Fruit fly (Drosophila melanogaster) whole organism, embryonic: ENCODE data around the gene Ubi-p63E.

ENCODE experiments used
- BEAF-32 ChIP-seq: fragments of 200-800 bp; sonication (Bioruptor generic); optimal IDR thresholded peaks from 3 replicates; lab custom pipeline; 2017; ENCODE audit warnings: missing biosample characterization, missing genetic modification characterization, mild to moderate bottlenecking, moderate library complexity, missing genetic modification reagents
- CG10321 ChIP-seq: fragments of 200-800 bp; sonication (Bioruptor generic); IDR thresholded peaks from 2 replicates; pipeline ENCODE4 v1.3.6; 2022; ENCODE audit warnings: missing biosample characterization, missing genetic modification characterization
- CG11085 ChIP-seq: fragments of 200-800 bp; sonication (Bioruptor generic); IDR thresholded peaks from 2 replicates; pipeline ENCODE4 v1.3.6; 2022; ENCODE audit warnings: missing biosample characterization, missing genetic modification characterization
- CG11504 ChIP-seq: fragments of 200-800 bp; sonication (Bioruptor generic); optimal IDR thresholded peaks from 3 replicates; lab custom pipeline; 2019; ENCODE audit warnings: missing biosample characterization, mild to moderate bottlenecking, missing genetic modification characterization, moderate library complexity
- CG11696 ChIP-seq: fragments of 200-800 bp; sonication (Bioruptor generic); IDR thresholded peaks from 2 replicates; pipeline ENCODE4 v1.3.6; 2022; ENCODE audit warnings: missing biosample characterization, missing genetic modification characterization
- CG12744 ChIP-seq: fragments of 200-800 bp; sonication (Bioruptor generic); optimal IDR thresholded peaks from 2 replicates; lab custom pipeline; 2016; ENCODE audit warnings: missing biosample characterization, missing genetic modification characterization
- CG13123 ChIP-seq: fragments of 200-800 bp; sonication (Bioruptor generic); optimal IDR thresholded peaks from 2 replicates; lab custom pipeline; 2016; ENCODE audit warnings: missing biosample characterization, missing genetic modification characterization
- CG14014 ChIP-seq: fragments of 200-800 bp; sonication (Bioruptor generic); IDR thresholded peaks from 2 replicates; pipeline ENCODE4 v1.3.6; 2022; ENCODE audit warnings: missing biosample characterization, missing genetic modification characterization
- CG15011 ChIP-seq: fragments of 200-800 bp; sonication (Bioruptor generic); optimal IDR thresholded peaks from 3 replicates; lab custom pipeline; 2018; ENCODE audit warnings: missing biosample characterization, mild to moderate bottlenecking, missing genetic modification characterization
- CG18262 ChIP-seq: fragments of 200-800 bp; optimal IDR thresholded peaks from 3 replicates; lab custom pipeline; 2019; ENCODE audit warnings: missing biosample characterization, mild to moderate bottlenecking, missing genetic modification characterization, moderate library complexity
- CG2202 ChIP-seq: fragments of 200-800 bp; sonication (Bioruptor generic); optimal IDR thresholded peaks from 2 replicates; lab custom pipeline; 2018; ENCODE audit warnings: missing biosample characterization, mild to moderate bottlenecking, missing genetic modification characterization
- CG2678 ChIP-seq: fragments of 200-800 bp; sonication (Bioruptor generic); optimal IDR thresholded peaks from 3 replicates; lab custom pipeline; 2019; ENCODE audit warnings: missing biosample characterization, mild to moderate bottlenecking, missing genetic modification characterization, moderate library complexity
- CG2712 ChIP-seq: fragments of 200-800 bp; optimal IDR thresholded peaks from 3 replicates; lab custom pipeline; 2019; ENCODE audit warnings: missing biosample characterization, mild to moderate bottlenecking, missing genetic modification characterization, moderate library complexity
- CG31441 ChIP-seq: fragments of 200-800 bp; sonication (Bioruptor generic); IDR thresholded peaks from 2 replicates; pipeline ENCODE4 v1.3.6; 2022; ENCODE audit warnings: missing biosample characterization, missing genetic modification characterization
- CG4328 ChIP-seq: fragments of 200-800 bp; sonication (Bioruptor generic); optimal IDR thresholded peaks from 3 replicates; lab custom pipeline; 2017; ENCODE audit warnings: missing biosample characterization, missing genetic modification reagents, missing genetic modification characterization
- CG43689 ChIP-seq: fragments of 200-800 bp; sonication (Bioruptor generic); IDR thresholded peaks from 2 replicates; pipeline ENCODE4 v1.3.6; 2022; ENCODE audit warnings: missing biosample characterization, missing genetic modification characterization
- CG4730 ChIP-seq: fragments of 200-800 bp; sonication (Bioruptor generic); IDR thresholded peaks from 2 replicates; pipeline ENCODE4 v1.3.6; 2022; ENCODE audit warnings: missing biosample characterization, missing genetic modification characterization
- CG5953 ChIP-seq: fragments of 200-800 bp; sonication (Bioruptor generic); IDR thresholded peaks from 2 replicates; pipeline ENCODE4 v1.3.6; 2022; ENCODE audit warnings: missing biosample characterization, missing genetic modification characterization
- CG7839 ChIP-seq: fragments of 200-800 bp; sonication (Bioruptor generic); optimal IDR thresholded peaks from 3 replicates; lab custom pipeline; 2018; ENCODE audit warnings: missing biosample characterization, mild to moderate bottlenecking, missing genetic modification characterization, moderate library complexity
- CG7987 ChIP-seq: fragments of 200-800 bp; sonication (Bioruptor generic); optimal IDR thresholded peaks from 2 replicates; lab custom pipeline; 2018; ENCODE audit warnings: missing biosample characterization, mild to moderate bottlenecking, missing genetic modification characterization, moderate library complexity
- CG8290 ChIP-seq, 3 experiments: fragments of 200-800 bp; sonication (Bioruptor generic); optimal IDR thresholded peaks; 2 replicates each; lab custom pipeline; 2016 to 2019; ENCODE audit warnings: missing biosample characterization in 3 of 3, missing genetic modification characterization in 3 of 3, mild to moderate bottlenecking in 2 of 3, moderate library complexity in 1 of 3
- CTCF ChIP-seq: fragments of 200-800 bp; sonication (Bioruptor generic); optimal IDR thresholded peaks from 2 replicates; lab custom pipeline; 2017; ENCODE audit warnings: missing biosample characterization, mild to moderate bottlenecking, missing genetic modification characterization, moderate library complexity
- CrebB ChIP-seq: fragments of 200-800 bp; sonication (Bioruptor generic); optimal IDR thresholded peaks from 3 replicates; lab custom pipeline; 2018; ENCODE audit warnings: missing biosample characterization, mild to moderate bottlenecking, missing genetic modification characterization
- Dad ChIP-seq: fragments of 200-800 bp; sonication (Bioruptor generic); optimal IDR thresholded peaks from 3 replicates; lab custom pipeline; 2016; ENCODE audit warnings: missing biosample characterization, missing genetic modification characterization
- Doc2 ChIP-seq: fragments of 200-800 bp; sonication (Bioruptor generic); IDR thresholded peaks from 2 replicates; pipeline ENCODE4 v1.3.6; 2022; ENCODE audit warnings: missing biosample characterization, missing genetic modification characterization
- E2f2 ChIP-seq: fragments of 200-800 bp; sonication (Bioruptor generic); IDR thresholded peaks from 2 replicates; pipeline ENCODE4 v1.3.6; 2022; ENCODE audit warnings: missing biosample characterization, missing genetic modification characterization
- Hmr ChIP-seq: fragments of 200-800 bp; sonication (Bioruptor generic); optimal IDR thresholded peaks from 3 replicates; lab custom pipeline; 2017; ENCODE audit warnings: mild to moderate bottlenecking, missing biosample characterization, missing genetic modification reagents, missing genetic modification characterization
- Hr51 ChIP-seq, 2 experiments: fragments of 200-800 bp; sonication (Bioruptor generic); optimal IDR thresholded peaks; 2 replicates in 1 of 2; 3 replicates in 1 of 2; lab custom pipeline; 2016 to 2018; ENCODE audit warnings: missing biosample characterization in 2 of 2, missing genetic modification characterization in 2 of 2, mild to moderate bottlenecking in 1 of 2, moderate library complexity in 1 of 2
- Max ChIP-seq: fragments of 200-800 bp; sonication (Bioruptor generic); optimal IDR thresholded peaks from 2 replicates; lab custom pipeline; 2016; ENCODE audit warnings: missing biosample characterization, mild to moderate bottlenecking, missing genetic modification characterization
- NC2β ChIP-seq: fragments of 200-800 bp; sonication (Bioruptor generic); optimal IDR thresholded peaks from 2 replicates; lab custom pipeline; 2016; ENCODE audit warnings: missing biosample characterization, missing genetic modification characterization
- Nf-YA ChIP-seq: fragments of 200-800 bp; sonication (Bioruptor generic); IDR thresholded peaks from 2 replicates; pipeline ENCODE4 v1.3.6; 2022; ENCODE audit warnings: missing biosample characterization, missing genetic modification characterization
- Rfx ChIP-seq: fragments of 200-800 bp; sonication (Bioruptor generic); IDR thresholded peaks from 2 replicates; pipeline ENCODE4 v1.3.6; 2022; ENCODE audit warnings: missing biosample characterization, missing genetic modification characterization
- Side ChIP-seq: fragments of 200-800 bp; sonication (Bioruptor generic); optimal IDR thresholded peaks from 2 replicates; lab custom pipeline; 2016; ENCODE audit warnings: missing biosample characterization, missing genetic modification characterization
- Sin3A ChIP-seq: fragments of >200 bp; optimal IDR thresholded peaks from 2 replicates; lab custom pipeline; 2018
- Sox102F ChIP-seq: fragments of 200-800 bp; sonication (Bioruptor generic); optimal IDR thresholded peaks from 2 replicates; lab custom pipeline; 2018; ENCODE audit warnings: missing biosample characterization, mild to moderate bottlenecking, missing genetic modification characterization, moderate library complexity
- Sry-β ChIP-seq: fragments of 200-800 bp; sonication (Bioruptor generic); optimal IDR thresholded peaks from 2 replicates; lab custom pipeline; 2018; ENCODE audit warnings: missing biosample characterization, mild to moderate bottlenecking, missing genetic modification characterization, moderate library complexity
- Vsx1 ChIP-seq: fragments of 200-800 bp; sonication (Bioruptor generic); optimal IDR thresholded peaks from 2 replicates; lab custom pipeline; 2017; ENCODE audit warnings: missing biosample characterization, mild to moderate bottlenecking, missing genetic modification characterization, missing genetic modification reagents
- cg ChIP-seq: fragments of 200-800 bp; sonication (Bioruptor generic); optimal IDR thresholded peaks from 3 replicates; lab custom pipeline; 2019; ENCODE audit warnings: missing biosample characterization, mild to moderate bottlenecking, missing genetic modification characterization, moderate library complexity
- dpn ChIP-seq, 2 experiments: fragments of 200-800 bp; sonication (Bioruptor generic); optimal IDR thresholded peaks; 3 replicates each; lab custom pipeline; 2016; ENCODE audit warnings: missing biosample characterization in 2 of 2, missing genetic modification characterization in 2 of 2
- eyg ChIP-seq: fragments of 200-800 bp; sonication (Bioruptor generic); optimal IDR thresholded peaks from 3 replicates; lab custom pipeline; 2016; ENCODE audit warnings: missing biosample characterization, missing genetic modification characterization
- fd102C ChIP-seq: fragments of 200-800 bp; sonication (Bioruptor generic); optimal IDR thresholded peaks from 2 replicates; lab custom pipeline; 2018; ENCODE audit warnings: missing biosample characterization, mild to moderate bottlenecking, missing genetic modification characterization, moderate library complexity
- gsb ChIP-seq: fragments of 200-800 bp; sonication (Bioruptor generic); IDR thresholded peaks from 2 replicates; pipeline ENCODE4 v1.3.6; 2022; ENCODE audit warnings: missing biosample characterization, missing genetic modification characterization
- jumu ChIP-seq: fragments of 200-800 bp; sonication (Bioruptor generic); optimal IDR thresholded peaks from 3 replicates; lab custom pipeline; 2016; ENCODE audit warnings: missing biosample characterization, missing genetic modification characterization
- nmo ChIP-seq: fragments of 200-800 bp; sonication (Bioruptor generic); optimal IDR thresholded peaks from 2 replicates; lab custom pipeline; 2018; ENCODE audit warnings: missing biosample characterization, mild to moderate bottlenecking, missing genetic modification characterization, moderate library complexity
- pum ChIP-seq: fragments of 200-800 bp; sonication (Bioruptor generic); optimal IDR thresholded peaks from 2 replicates; lab custom pipeline; 2016; ENCODE audit warnings: missing biosample characterization, missing genetic modification characterization
- shn ChIP-seq: fragments of 200-800 bp; sonication (Bioruptor generic); optimal IDR thresholded peaks from 3 replicates; lab custom pipeline; 2016; ENCODE audit warnings: missing biosample characterization, missing genetic modification characterization
- slbo ChIP-seq: fragments of 200-800 bp; sonication (Bioruptor generic); IDR thresholded peaks from 2 replicates; pipeline ENCODE4 v1.3.6; 2022; ENCODE audit warnings: missing biosample characterization, missing genetic modification characterization
- ssp ChIP-seq: fragments of 200-800 bp; sonication (Bioruptor generic); IDR thresholded peaks from 2 replicates; pipeline ENCODE4 v1.3.6; 2022; ENCODE audit warnings: missing biosample characterization, missing genetic modification characterization
- trem ChIP-seq: fragments of 200-800 bp; optimal IDR thresholded peaks from 3 replicates; lab custom pipeline; 2019; ENCODE audit warnings: missing biosample characterization, mild to moderate bottlenecking, missing genetic modification characterization, moderate library complexity
- trh ChIP-seq: fragments of 200-800 bp; sonication (Bioruptor generic); optimal IDR thresholded peaks from 2 replicates; lab custom pipeline; 2016; ENCODE audit warnings: missing biosample characterization, missing genetic modification characterization
- vvl ChIP-seq: fragments of 200-800 bp; sonication (Bioruptor generic); IDR thresholded peaks from 2 replicates; pipeline ENCODE4 v1.3.6; 2022; ENCODE audit warnings: missing biosample characterization, missing genetic modification characterization
- zen ChIP-seq: fragments of 200-800 bp; sonication (Bioruptor generic); optimal IDR thresholded peaks from 3 replicates; lab custom pipeline; 2018; ENCODE audit warnings: missing biosample characterization, mild to moderate bottlenecking, missing genetic modification characterization, moderate library complexity

The Ubi-p63E gene

dm6 chr3L:3892154-3892624 lies 10.8 kb downstream of the Ubi-p63E start, which contains the start of gene Fie (continued):
- no peak for TF ChIP-seq Doc2 (GFP tag; lab: Robert Waterston, UW)
- no peak for TF ChIP-seq BEAF-32 (GFP tag; lab: Kevin White, UChicago)
- peak; percentile 61 for TF ChIP-seq CG18262 (tag; lab: Kevin White, UChicago)
- TF ChIP-seq CG2678 = peak; percentile 85
- peak; percentile 34 for TF ChIP-seq E2f2
- no peak for TF ChIP-seq CG2202 (tag; lab: Kevin White, UChicago)
- no peak for TF ChIP-seq Side (GFP tag; lab: Kevin White, UChicago)
- TF ChIP-seq zen (tag; lab: Kevin White, UChicago) = no peak
- TF ChIP-seq nmo (GFP tag; lab: Kevin White, UChicago) = peak; percentile 79
- no peak for TF ChIP-seq CG4730 (GFP tag; lab: Robert Waterston, UW)
- peak; percentile 31 to 50 for TF ChIP-seq dpn (GFP tag; optimal IDR thresholded peaks at IDR 0.05; lab: Kevin White, UChicago)
- TF ChIP-seq CTCF (GFP tag; lab: Kevin White, UChicago) = no peak
- no peak for TF ChIP-seq Sin3A (lab: Kevin White, UChicago)
- no peak for TF ChIP-seq CG7987 (GFP tag; lab: Kevin White, UChicago)
- peak; percentile 28 for TF ChIP-seq CrebB (tag; lab: Kevin White, UChicago)
- TF ChIP-seq CG8290 (GFP tag; optimal IDR thresholded peaks at IDR 0.05; lab: Kevin White, UChicago) = no peak
- TF ChIP-seq CG8290 (tag; optimal IDR thresholded peaks at IDR 0.05; lab: Kevin White, UChicago) = no peak
- peak; percentile 80 for TF ChIP-seq CG11504 (tag; lab: Kevin White, UChicago)
- TF ChIP-seq cg = no peak
- peak; percentile 41 for TF ChIP-seq CG15011 (GFP tag; lab: Kevin White, UChicago)
- no peak for TF ChIP-seq CG11085 (GFP tag; lab: Robert Waterston, UW)
- TF ChIP-seq jumu (GFP tag; lab: Kevin White, UChicago) = no peak
- no peak for TF ChIP-seq fd102C (GFP tag; lab: Kevin White, UChicago)
- TF ChIP-seq CG4328 (GFP tag; lab: Kevin White, UChicago) = no peak
- peak; percentile 56 for TF ChIP-seq CG2712 (tag; lab: Kevin White, UChicago)
- no peak for TF ChIP-seq CG13123 (GFP tag; lab: Kevin White, UChicago)
- TF ChIP-seq Sry-β (GFP tag; lab: Kevin White, UChicago) = no peak
- no peak for TF ChIP-seq ssp (GFP tag; lab: Robert Waterston, UW)
- no peak for TF ChIP-seq CG5953 (GFP tag; lab: Robert Waterston, UW)
- TF ChIP-seq slbo (GFP tag; lab: Robert Waterston, UW) = peak; percentile 65
- peak; percentile 72 for TF ChIP-seq CG12744 (GFP tag; lab: Kevin White, UChicago)
- TF ChIP-seq NC2β (GFP tag; lab: Kevin White, UChicago) = no peak
- peak; percentile 24 to 87 for TF ChIP-seq Hr51 (GFP tag; optimal IDR thresholded peaks at IDR 0.05; lab: Kevin White, UChicago)
- peak; percentile 71 for TF ChIP-seq Sox102F
- TF ChIP-seq CG10321 = no peak
- no peak for TF ChIP-seq Dad (GFP tag; lab: Kevin White, UChicago)
- peak; percentile 68 for TF ChIP-seq CG31441 (GFP tag; lab: Robert Waterston, UW)
- TF ChIP-seq Max (GFP tag; lab: Kevin White, UChicago) = peak; percentile 53
- TF ChIP-seq Rfx (GFP tag; lab: Robert Waterston, UW) = peak; percentile 42; the same call in 1 of the 2 replicates
- TF ChIP-seq CG11696 (GFP tag; lab: Robert Waterston, UW) = no peak
- no peak for TF ChIP-seq trh (GFP tag; lab: Kevin White, UChicago)
- no peak for TF ChIP-seq shn (GFP tag; lab: Kevin White, UChicago)
- peak; percentile 6 for TF ChIP-seq Vsx1 (GFP tag; lab: Kevin White, UChicago)
- TF ChIP-seq vvl (GFP tag; lab: Robert Waterston, UW) = peak; percentile 35; the same call in 1 of the 2 replicates
- no peak for TF ChIP-seq Nf-YA (GFP tag; lab: Robert Waterston, UW)
- no peak for TF ChIP-seq pum (GFP tag; lab: Kevin White, UChicago)
- no peak for TF ChIP-seq eyg
- no peak for TF ChIP-seq CG43689 (GFP tag; lab: Robert Waterston, UW)
- no peak for TF ChIP-seq trem (tag; lab: Kevin White, UChicago)
- peak; percentile 68 for TF ChIP-seq CG7839 (tag; lab: Kevin White, UChicago)
- TF ChIP-seq Hmr = peak; percentile 84
- no peak for TF ChIP-seq CG14014 (GFP tag; lab: Robert Waterston, UW)
- no peak for TF ChIP-seq gsb (GFP tag; lab: Robert Waterston, UW)
